Fruit fly (Drosophila melanogaster) whole organism: ENCODE data around the gene CG15283.

Experiments used
- CG8478 ChIP-seq: fragments of >200 bp; optimal IDR thresholded peaks from 2 replicates; lab custom pipeline; 2018; ENCODE audit warnings: inconsistent platforms
- Dll ChIP-seq: fragments of >200 bp; optimal IDR thresholded peaks from 2 replicates; lab custom pipeline; 2017
- EcR ChIP-seq, 2 experiments: fragments of >200 bp; optimal IDR thresholded peaks; 2 replicates each; lab custom pipeline; 2017; ENCODE audit warnings: missing biosample characterization in 2 of 2, missing genetic modification characterization in 2 of 2, missing genetic modification reagents in 2 of 2
- pan ChIP-seq: fragments of >200 bp; optimal IDR thresholded peaks from 2 replicates; lab custom pipeline; 2017
- psq ChIP-seq: fragments of >200 bp; optimal IDR thresholded peaks from 2 replicates; lab custom pipeline; 2017
- usp ChIP-seq: fragments of >200 bp; optimal IDR thresholded peaks from 2 replicates; lab custom pipeline; 2017; ENCODE audit warnings: missing biosample characterization, missing genetic modification characterization, mixed read lengths

DNA sequence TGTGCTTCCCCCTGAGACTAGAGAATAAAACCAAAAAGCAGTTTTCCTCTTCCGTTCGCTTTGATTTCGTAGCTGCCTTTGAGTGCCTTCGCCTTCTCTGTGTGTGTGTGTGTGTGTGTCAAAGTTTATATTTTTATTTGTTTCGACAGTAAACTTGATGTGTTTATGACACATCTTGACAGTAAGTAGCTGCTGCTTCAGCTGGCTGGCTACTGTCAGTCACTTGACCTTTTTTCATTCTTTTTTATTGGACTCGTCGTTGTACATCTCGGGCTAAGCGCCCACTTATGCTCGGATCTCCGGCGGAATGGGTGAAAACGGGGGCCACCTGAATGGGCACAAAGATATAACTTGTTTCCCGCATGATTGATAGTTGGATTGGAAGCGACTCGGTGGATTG, 6.1 kb upstream of the CG15283 start:
- TF ChIP-seq EcR (GFP tag; optimal IDR thresholded peaks at IDR 0.05; lab: Kevin White, UChicago) = no peak
- no peak for TF ChIP-seq CG8478
- no peak for TF ChIP-seq psq (lab: Kevin White, UChicago)
- TF ChIP-seq usp (GFP tag; lab: Kevin White, UChicago) = no peak
- TF ChIP-seq Dll (lab: Kevin White, UChicago) = no peak
- no peak for TF ChIP-seq pan
